Fruit fly (Drosophila melanogaster) whole organism, embryonic: Measurements from ENCODE around the gene CG10947.

Experiments
- Antp ChIP-seq: fragments of 200-800 bp; sonication (Bioruptor generic); optimal IDR thresholded peaks from 3 replicates; lab custom pipeline; 2016; ENCODE audit warnings: missing biosample characterization, missing genetic modification characterization
- Blimp-1 ChIP-seq: fragments of 200-800 bp; sonication (Bioruptor generic); optimal IDR thresholded peaks from 3 replicates; lab custom pipeline; 2018; ENCODE audit warnings: missing biosample characterization, missing genetic modification characterization, mild to moderate bottlenecking, moderate library complexity, missing genetic modification reagents
- BtbVII ChIP-seq: fragments of 200-800 bp; sonication (Bioruptor generic); optimal IDR thresholded peaks from 3 replicates; lab custom pipeline; 2017; ENCODE audit warnings: missing biosample characterization, mild to moderate bottlenecking, missing genetic modification characterization
- CG10267 ChIP-seq: fragments of 200-800 bp; sonication (Bioruptor generic); optimal IDR thresholded peaks from 2 replicates; lab custom pipeline; 2018; ENCODE audit warnings: missing biosample characterization, mild to moderate bottlenecking, missing genetic modification characterization, moderate library complexity
- CG11456 ChIP-seq: fragments of 200-800 bp; sonication (Bioruptor generic); IDR thresholded peaks from 3 replicates; pipeline ENCODE4 v1.3.6; 2022; ENCODE audit warnings: missing biosample characterization, missing genetic modification characterization
- CG11560 ChIP-seq: fragments of 200-800 bp; sonication (Bioruptor generic); IDR thresholded peaks from 3 replicates; pipeline ENCODE4 v1.3.6; 2022; ENCODE audit warnings: missing biosample characterization, missing genetic modification characterization
- CG12769 ChIP-seq: fragments of 200-800 bp; sonication (Bioruptor generic); optimal IDR thresholded peaks from 2 replicates; lab custom pipeline; 2019; ENCODE audit warnings: missing biosample characterization, mild to moderate bottlenecking, missing genetic modification characterization, moderate library complexity
- CG14965 ChIP-seq: fragments of 200-800 bp; sonication (Bioruptor generic); optimal IDR thresholded peaks from 2 replicates; lab custom pipeline; 2016; ENCODE audit warnings: missing biosample characterization, missing genetic modification characterization, borderline replicate concordance
- CG1529 ChIP-seq: fragments of 200-800 bp; sonication (Bioruptor generic); optimal IDR thresholded peaks from 3 replicates; lab custom pipeline; 2018; ENCODE audit warnings: missing biosample characterization, missing genetic modification characterization
- CG1602 ChIP-seq: fragments of 200-800 bp; sonication (Bioruptor generic); optimal IDR thresholded peaks from 3 replicates; lab custom pipeline; 2016; ENCODE audit warnings: missing biosample characterization, missing genetic modification characterization
- CG16813 ChIP-seq: fragments of 200-800 bp; sonication (Bioruptor generic); IDR thresholded peaks from 3 replicates; pipeline ENCODE4 v1.3.6; 2022; ENCODE audit warnings: missing biosample characterization, missing genetic modification characterization; ENCODE audit not compliant: partially characterized antibody
- CG17359 ChIP-seq: fragments of 200-800 bp; sonication (Bioruptor generic); optimal IDR thresholded peaks from 3 replicates; lab custom pipeline; 2018; ENCODE audit warnings: missing biosample characterization, mild to moderate bottlenecking, missing genetic modification characterization, moderate library complexity
- CG17912 ChIP-seq: fragments of 200-800 bp; sonication (Bioruptor generic); optimal IDR thresholded peaks from 2 replicates; lab custom pipeline; 2018; ENCODE audit warnings: missing biosample characterization, mild to moderate bottlenecking, missing genetic modification characterization
- CG18011 ChIP-seq: fragments of 200-800 bp; sonication (Bioruptor generic); optimal IDR thresholded peaks from 2 replicates; lab custom pipeline; 2017; ENCODE audit warnings: missing biosample characterization, missing genetic modification characterization, mild to moderate bottlenecking, moderate library complexity, missing genotype
- CG32532 ChIP-seq: fragments of 200-800 bp; sonication (Bioruptor generic); IDR thresholded peaks from 2 replicates; pipeline ENCODE4 v1.3.6; 2022; ENCODE audit warnings: missing biosample characterization, missing genetic modification characterization
- CG3281 ChIP-seq: fragments of 200-800 bp; sonication (Bioruptor generic); optimal IDR thresholded peaks from 3 replicates; lab custom pipeline; 2017; ENCODE audit warnings: missing biosample characterization, mild to moderate bottlenecking, missing genetic modification characterization
- CG33557 ChIP-seq: fragments of 200-800 bp; sonication (Bioruptor generic); optimal IDR thresholded peaks from 2 replicates; lab custom pipeline; 2019; ENCODE audit warnings: missing biosample characterization, mild to moderate bottlenecking, missing genetic modification characterization, moderate library complexity
- CG9215 ChIP-seq: fragments of 200-800 bp; sonication (Bioruptor generic); IDR thresholded peaks from 2 replicates; pipeline ENCODE4 v1.3.6; 2022; ENCODE audit warnings: missing biosample characterization, missing genetic modification characterization
- Doc2 ChIP-seq: fragments of 200-800 bp; sonication (Bioruptor generic); IDR thresholded peaks from 2 replicates; pipeline ENCODE4 v1.3.6; 2022; ENCODE audit warnings: missing biosample characterization, missing genetic modification characterization
- Fer1 ChIP-seq: fragments of 200-800 bp; sonication (Bioruptor generic); optimal IDR thresholded peaks from 2 replicates; lab custom pipeline; 2017; ENCODE audit warnings: missing biosample characterization, mild to moderate bottlenecking, missing genetic modification characterization
- Gsc ChIP-seq: fragments of 200-800 bp; sonication (Bioruptor generic); IDR thresholded peaks from 2 replicates; pipeline ENCODE4 v1.3.6; 2022; ENCODE audit warnings: missing biosample characterization, missing genetic modification characterization
- Hmr ChIP-seq: fragments of 200-800 bp; sonication (Bioruptor generic); optimal IDR thresholded peaks from 3 replicates; lab custom pipeline; 2017; ENCODE audit warnings: mild to moderate bottlenecking, missing biosample characterization, missing genetic modification reagents, missing genetic modification characterization
- Hsf ChIP-seq: fragments of 200-800 bp; sonication (Bioruptor generic); optimal IDR thresholded peaks from 3 replicates; lab custom pipeline; 2016; ENCODE audit warnings: missing biosample characterization, missing genetic modification characterization
- MBD-R2 ChIP-seq: fragments of 200-800 bp; sonication (Bioruptor generic); IDR thresholded peaks from 2 replicates; pipeline ENCODE4 v1.3.6; 2022; ENCODE audit warnings: missing biosample characterization, missing genetic modification characterization
- Sry-δ ChIP-seq: fragments of 200-800 bp; sonication (Bioruptor generic); optimal IDR thresholded peaks from 2 replicates; lab custom pipeline; 2016; ENCODE audit warnings: missing biosample characterization, missing genetic modification characterization
- Stat92E ChIP-seq, 3 experiments: fragments of >200 bp in 2 of 3; fragments of 200-800 bp in 1 of 3; sonication (Bioruptor generic) in 1 of 3; optimal IDR thresholded peaks; 2 replicates each; lab custom pipeline; 2017 to 2019; ENCODE audit warnings: missing biosample characterization in 3 of 3, missing genetic modification characterization in 3 of 3, mild to moderate bottlenecking in 1 of 3, moderate library complexity in 1 of 3
- Taf1 ChIP-seq: fragments of 200-800 bp; sonication (Bioruptor generic); IDR thresholded peaks from 2 replicates; pipeline ENCODE4 v1.3.6; 2022; ENCODE audit warnings: missing biosample characterization, missing genetic modification characterization
- Tbp ChIP-seq: fragments of >200 bp; optimal IDR thresholded peaks from 2 replicates; lab custom pipeline; 2018; ENCODE audit warnings: missing biosample characterization, missing genetic modification characterization
- Trl ChIP-seq, 3 experiments: fragments of >200 bp in 2 of 3; fragments of 200-800 bp in 1 of 3; sonication (Bioruptor generic) in 1 of 3; optimal IDR thresholded peaks; 2 replicates in 1 of 3; 3 replicates in 2 of 3; lab custom pipeline; 2016 to 2017; ENCODE audit warnings: missing biosample characterization in 1 of 3, missing genetic modification characterization in 1 of 3
- dati ChIP-seq: fragments of 200-800 bp; sonication (Bioruptor generic); IDR thresholded peaks from 2 replicates; pipeline ENCODE4 v1.3.6; 2022; ENCODE audit warnings: missing biosample characterization, missing genetic modification characterization
- dmrt11E ChIP-seq: fragments of 200-800 bp; sonication (Bioruptor generic); optimal IDR thresholded peaks from 3 replicates; lab custom pipeline; 2018; ENCODE audit warnings: missing biosample characterization, mild to moderate bottlenecking, missing genetic modification characterization, moderate library complexity
- dysf ChIP-seq: fragments of 200-800 bp; sonication (Bioruptor generic); IDR thresholded peaks from 3 replicates; pipeline ENCODE4 v1.3.6; 2022; ENCODE audit warnings: missing biosample characterization, missing genetic modification characterization
- eve ChIP-seq, 2 experiments: fragments of >200 bp; optimal IDR thresholded peaks; 2 replicates each; lab custom pipeline; 2017; ENCODE audit warnings: missing biosample characterization in 2 of 2, missing genetic modification characterization in 2 of 2
- fd3F ChIP-seq: fragments of 200-800 bp; sonication (Bioruptor generic); optimal IDR thresholded peaks from 2 replicates; lab custom pipeline; 2018; ENCODE audit warnings: missing biosample characterization, mild to moderate bottlenecking, missing genetic modification characterization, moderate library complexity
- fd64A ChIP-seq: fragments of 200-800 bp; sonication (Bioruptor generic); optimal IDR thresholded peaks from 3 replicates; lab custom pipeline; 2018; ENCODE audit warnings: missing biosample characterization, mild to moderate bottlenecking, missing genetic modification characterization
- fu2 ChIP-seq: fragments of 200-800 bp; sonication (Bioruptor generic); optimal IDR thresholded peaks from 2 replicates; lab custom pipeline; 2016; ENCODE audit warnings: missing biosample characterization, missing genetic modification characterization
- hkb ChIP-seq, 2 experiments: fragments of 200-800 bp in 1 of 2; fragments of >200 bp in 1 of 2; sonication (Bioruptor generic) in 1 of 2; IDR thresholded peaks in 1 of 2; optimal IDR thresholded peaks in 1 of 2; 2 replicates each; pipeline versions ENCODE4 v1.3.6 to Lab custom; 2017 to 2022; ENCODE audit warnings: missing biosample characterization in 1 of 2, missing genetic modification characterization in 1 of 2
- inv ChIP-seq: fragments of 200-800 bp; sonication (Bioruptor generic); IDR thresholded peaks from 2 replicates; pipeline ENCODE4 v1.3.6; 2022; ENCODE audit warnings: missing biosample characterization, missing genetic modification characterization; ENCODE audit not compliant: partially characterized antibody
- jigr1 ChIP-seq: fragments of 200-800 bp; sonication (Bioruptor generic); IDR thresholded peaks from 3 replicates; pipeline ENCODE4 v1.3.6; 2022; ENCODE audit warnings: missing biosample characterization, missing genetic modification characterization
- ken ChIP-seq: fragments of 200-800 bp; sonication (Bioruptor generic); IDR thresholded peaks from 3 replicates; pipeline ENCODE4 v1.3.6; 2022; ENCODE audit warnings: missing biosample characterization, missing genetic modification characterization
- knrl ChIP-seq: fragments of 200-800 bp; sonication (Bioruptor generic); IDR thresholded peaks from 3 replicates; pipeline ENCODE4 v1.3.6; 2022; ENCODE audit warnings: missing biosample characterization, missing genetic modification characterization; ENCODE audit not compliant: partially characterized antibody
- mld ChIP-seq: fragments of 200-800 bp; sonication (Bioruptor generic); IDR thresholded peaks from 3 replicates; pipeline ENCODE4 v1.3.6; 2022; ENCODE audit warnings: missing biosample characterization, missing genetic modification characterization; ENCODE audit not compliant: partially characterized antibody
- psq ChIP-seq: fragments of 200-800 bp; sonication (Bioruptor generic); optimal IDR thresholded peaks from 2 replicates; lab custom pipeline; 2017; ENCODE audit warnings: missing biosample characterization, missing genetic modification characterization
- sc ChIP-seq, 3 experiments: fragments of >200 bp in 2 of 3; fragments of 200-800 bp in 1 of 3; sonication (Bioruptor generic) in 1 of 3; optimal IDR thresholded peaks; 2 replicates in 2 of 3; 3 replicates in 1 of 3; lab custom pipeline; 2017; ENCODE audit warnings: mild to moderate bottlenecking in 1 of 3, missing biosample characterization in 1 of 3, missing genetic modification characterization in 1 of 3, missing genetic modification reagents in 1 of 3
- slbo ChIP-seq: fragments of 200-800 bp; sonication (Bioruptor generic); IDR thresholded peaks from 2 replicates; pipeline ENCODE4 v1.3.6; 2022; ENCODE audit warnings: missing biosample characterization, missing genetic modification characterization
- trem ChIP-seq: fragments of 200-800 bp; optimal IDR thresholded peaks from 3 replicates; lab custom pipeline; 2019; ENCODE audit warnings: missing biosample characterization, mild to moderate bottlenecking, missing genetic modification characterization, moderate library complexity
- wek ChIP-seq: fragments of 200-800 bp; sonication (Bioruptor generic); optimal IDR thresholded peaks from 3 replicates; lab custom pipeline; 2018; ENCODE audit warnings: missing biosample characterization, mild to moderate bottlenecking, missing genetic modification characterization, moderate library complexity

Gene CG10947

dm6 chr2L:20416754-20417563 lies 2.4 kb upstream of the CG10947 start, which contains the start of the genes CG10949 and Arpc2 (continued):
- TF ChIP-seq inv (GFP tag; lab: Robert Waterston, UW), result peak; percentile 60; the same call in 1 of the 2 replicates
- no peak for TF ChIP-seq Antp
- TF ChIP-seq dati (GFP tag; lab: Robert Waterston, UW), result no peak
- TF ChIP-seq CG12769 (tag; lab: Kevin White, UChicago), result no peak
- TF ChIP-seq eve (GFP tag; optimal IDR thresholded peaks at IDR 0.05; lab: Kevin White, UChicago), result no peak
- no peak for TF ChIP-seq hkb (optimal IDR thresholded peaks at IDR 0.05; lab: Kevin White, UChicago)
- no peak for TF ChIP-seq hkb (GFP tag; IDR thresholded peaks at IDR 0.05; lab: Robert Waterston, UW)
- TF ChIP-seq CG1602, result peak; percentile 20
- TF ChIP-seq knrl, result peak; percentile 64; the same call in 2 of the 3 replicates
- TF ChIP-seq jigr1 (GFP tag; lab: Robert Waterston, UW), result no peak
- TF ChIP-seq CG11456 (GFP tag; lab: Robert Waterston, UW), result no peak
- no peak for TF ChIP-seq CG11560 (tag; lab: Robert Waterston, UW)
- peak; percentile 58 for TF ChIP-seq dmrt11E
- no peak for TF ChIP-seq fu2 (GFP tag; lab: Kevin White, UChicago)
- TF ChIP-seq Hsf, result no peak
- peak; percentile 84 for TF ChIP-seq Sry-δ (GFP tag; lab: Kevin White, UChicago)
- TF ChIP-seq wek, result no peak
- no peak for TF ChIP-seq Tbp (GFP tag; lab: Kevin White, UChicago)
- TF ChIP-seq CG10267 (tag; lab: Kevin White, UChicago), result peak; percentile 66
- peak; percentile 59 for TF ChIP-seq fd3F
- no peak for TF ChIP-seq ken
- peak; percentile 68 for TF ChIP-seq CG32532 (GFP tag; lab: Robert Waterston, UW)
- no peak for TF ChIP-seq Stat92E (GFP tag; optimal IDR thresholded peaks at IDR 0.05; lab: Kevin White, UChicago)
- no peak for TF ChIP-seq CG18011
- TF ChIP-seq mld (GFP tag; lab: Robert Waterston, UW), result no peak
- peak; percentile 7 for TF ChIP-seq CG3281
- TF ChIP-seq dysf (GFP tag; lab: Robert Waterston, UW), result no peak
- peak; percentile 68 to 83 for TF ChIP-seq Trl (optimal IDR thresholded peaks at IDR 0.05; lab: Kevin White, UChicago)
- no peak for TF ChIP-seq Trl (GFP tag; optimal IDR thresholded peaks at IDR 0.05; lab: Kevin White, UChicago)
- peak; percentile 58 for TF ChIP-seq CG17359 (tag; lab: Kevin White, UChicago)
- TF ChIP-seq Fer1 (GFP tag; lab: Kevin White, UChicago), result peak; percentile 21
- peak; percentile 60 for TF ChIP-seq CG33557 (GFP tag; lab: Kevin White, UChicago)
- TF ChIP-seq CG17912 (GFP tag; lab: Kevin White, UChicago), result no peak
- no peak for TF ChIP-seq CG1529 (GFP tag; lab: Kevin White, UChicago)
- no peak; the same call in none of the 2 replicates for TF ChIP-seq slbo (GFP tag; lab: Robert Waterston, UW)
- no peak for TF ChIP-seq fd64A (GFP tag; lab: Kevin White, UChicago)
- TF ChIP-seq psq (GFP tag; lab: Kevin White, UChicago), result no peak
- TF ChIP-seq CG14965 (GFP tag; lab: Kevin White, UChicago), result no peak
- TF ChIP-seq Hmr (GFP tag; lab: Kevin White, UChicago), result peak; percentile 60
- TF ChIP-seq trem (tag; lab: Kevin White, UChicago), result peak; percentile 71
- TF ChIP-seq Taf1 (GFP tag; lab: Robert Waterston, UW), result peak; percentile 25; the same call in 1 of the 2 replicates
- no peak for TF ChIP-seq sc (optimal IDR thresholded peaks at IDR 0.05; lab: Kevin White, UChicago)
- no peak for TF ChIP-seq sc (GFP tag; optimal IDR thresholded peaks at IDR 0.05; lab: Kevin White, UChicago)
- no peak; the same call in 1 of the 2 replicates for TF ChIP-seq MBD-R2
- TF ChIP-seq Doc2 (GFP tag; lab: Robert Waterston, UW), result no peak
- peak; percentile 72 for TF ChIP-seq CG9215 (GFP tag; lab: Robert Waterston, UW)
- TF ChIP-seq Blimp-1 (GFP tag; lab: Kevin White, UChicago), result peak; percentile 32
- TF ChIP-seq BtbVII (GFP tag; lab: Kevin White, UChicago), result no peak
- peak; percentile 65 for TF ChIP-seq CG16813
- no peak for TF ChIP-seq Gsc
